Worm (Caenorhabditis elegans): ENCODE results near the gene fbxl-2.
A peak's percentile ranks its signal among the peaks of the same experiment; 100 is the strongest.

fbxl-2 gene

DNA sequence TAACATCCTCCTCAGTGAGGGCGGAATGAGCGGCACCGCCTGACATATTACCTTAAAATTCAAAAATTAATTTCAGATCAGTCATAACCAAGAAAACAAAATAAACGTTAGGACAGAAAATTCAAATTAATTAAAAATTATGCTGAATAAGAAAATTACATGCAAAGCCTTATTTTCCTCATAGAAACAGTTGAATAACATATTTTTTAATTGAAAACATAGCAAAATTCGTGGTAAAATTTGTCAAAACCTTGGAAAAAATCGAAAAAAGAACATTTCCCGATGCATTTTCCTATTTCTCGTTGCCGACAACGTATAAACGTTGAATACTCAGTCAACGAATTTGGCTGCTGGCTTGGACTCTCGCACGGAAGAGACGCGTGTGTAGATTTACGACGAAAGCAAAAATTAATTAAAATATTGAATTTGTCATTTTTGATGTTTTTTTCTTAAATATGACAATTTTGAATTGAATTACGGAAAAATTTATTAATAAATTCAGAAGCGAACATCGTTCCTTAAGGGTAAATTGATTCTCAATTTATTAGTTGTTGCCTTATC is 3.0 kb upstream of the fbxl-2 start, which contains the start of the genes rps-0 and rbg-3 (continued):
- peak; percentile 49 for TF ChIP-seq K12H6.12 (tag; optimal IDR thresholded peaks at IDR 0.05)
- peak; percentile 57; the same call in 1 of the 2 replicates for TF ChIP-seq Y67H2A.10 (GFP tag; conservative IDR thresholded peaks at IDR 0.05)
- peak; percentile 91 for TF ChIP-seq snpc-3.4 (tag; optimal IDR thresholded peaks at IDR 0.05)
- 0 out of 2 replicates have a peak, but pooled peaks have one; percentile 36 for TF ChIP-seq madf-3 (GFP tag; IDR thresholded peaks at IDR 0.05)

DNA sequence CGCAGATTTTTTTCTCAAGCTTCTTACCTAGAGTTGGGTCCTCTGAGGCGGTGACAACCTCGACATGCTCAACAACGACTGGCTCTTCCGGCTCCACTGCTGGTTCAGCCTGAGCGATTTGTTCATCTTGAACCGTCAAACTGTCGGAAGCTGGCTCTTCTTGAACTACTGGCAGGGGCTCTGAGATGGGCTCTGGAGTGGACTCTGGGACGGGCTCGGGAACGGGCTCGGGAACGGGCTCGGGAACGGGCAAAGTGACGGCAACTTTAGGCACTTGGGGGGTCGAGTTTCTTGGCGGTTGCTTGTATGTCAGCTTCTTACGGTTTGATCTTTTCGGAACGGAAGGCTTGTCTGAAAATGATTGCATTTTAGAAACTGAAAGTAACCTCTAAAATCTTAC is 5.8 kb downstream of the fbxl-2 start:
- TF ChIP-seq zfh-2 (GFP tag; conservative IDR thresholded peaks at IDR 0.05) (peak; percentile 81), F57C9.4 (tag; optimal IDR thresholded peaks at IDR 0.05) (no peak), ceh-79 (tag; optimal IDR thresholded peaks at IDR 0.05) (no peak), egrh-3 (GFP tag; IDR thresholded peaks at IDR 0.05) (peak; percentile 41; the same call in 1 of the 2 replicates), snpc-1.1 (tag; optimal IDR thresholded peaks at IDR 0.05; ENCODE audit: insufficient read depth) (no peak), madf-6 (GFP tag; IDR thresholded peaks at IDR 0.05) (no peak), zim-3 (tag; optimal IDR thresholded peaks at IDR 0.05) (no peak)

DNA sequence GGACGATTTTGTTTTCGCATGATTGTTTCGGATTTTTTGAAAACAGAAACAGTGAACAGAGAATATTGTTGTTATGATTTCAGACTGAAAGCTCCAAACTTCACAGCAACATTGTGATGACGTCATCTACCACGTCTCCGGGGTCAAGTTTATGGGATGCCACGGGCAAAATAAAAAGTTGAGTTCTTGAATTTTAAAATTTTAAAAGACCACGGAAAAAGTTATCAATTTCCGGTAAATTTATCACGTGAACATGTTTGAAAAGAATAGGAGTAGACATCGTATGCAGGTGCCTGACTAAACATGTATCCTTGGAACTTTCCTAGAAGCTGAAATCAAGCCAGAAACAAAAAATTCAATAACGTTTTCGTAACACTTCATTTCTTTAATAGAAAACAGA is 6.4 kb downstream of the fbxl-2 start, which contains the start of gene B0393.4:
B0393.4 (minus strand) TSS at position 101 of the 400 bp plus-strand sequence.
- no peak for TF ChIP-seq Y67H2A.10 (GFP tag; conservative IDR thresholded peaks at IDR 0.05)
- TF ChIP-seq nhr-179 (tag; optimal IDR thresholded peaks at IDR 0.05): no peak
- TF ChIP-seq xnd-1 (tag; optimal IDR thresholded peaks at IDR 0.05): no peak
- no peak for TF ChIP-seq F39B2.1 (GFP tag; IDR thresholded peaks at IDR 0.05)
- no peak for TF ChIP-seq ztf-26 (tag; optimal IDR thresholded peaks at IDR 0.05)
- TF ChIP-seq mel-28 (tag; optimal IDR thresholded peaks at IDR 0.05; ENCODE audit: borderline replicate concordance): no peak
- no peak for TF ChIP-seq F23B12.7 (tag; optimal IDR thresholded peaks at IDR 0.05; ENCODE audit: insufficient read depth)
- TF ChIP-seq lsy-27 (tag; optimal IDR thresholded peaks at IDR 0.05; ENCODE audit: borderline replicate concordance, insufficient read depth): no peak
- TF ChIP-seq F57A8.1 (GFP tag; optimal IDR thresholded peaks at IDR 0.05): no peak
- no peak for TF ChIP-seq ceh-100 (GFP tag; IDR thresholded peaks at IDR 0.05)
- TF ChIP-seq lin-35 (GFP tag; optimal IDR thresholded peaks at IDR 0.05): no peak
- TF ChIP-seq ets-4 (GFP tag; optimal IDR thresholded peaks at IDR 0.05): no peak
- TF ChIP-seq F55B11.4 (tag; optimal IDR thresholded peaks at IDR 0.05; ENCODE audit: borderline replicate concordance, insufficient read depth): no peak
- no peak for TF ChIP-seq nfya-2 (GFP tag; IDR thresholded peaks at IDR 0.05)
- TF ChIP-seq ztf-22 (GFP tag; optimal IDR thresholded peaks at IDR 0.05): no peak
- no peak for TF ChIP-seq tbp1 (GFP tag; optimal IDR thresholded peaks at IDR 0.05)
- TF ChIP-seq mcd-1 (GFP tag; IDR thresholded peaks at IDR 0.05): no peak
- TF ChIP-seq madf-10 (tag; optimal IDR thresholded peaks at IDR 0.05): no peak
- TF ChIP-seq mxl-1 (tag; optimal IDR thresholded peaks at IDR 0.05): no peak
- no peak for TF ChIP-seq lin-40 (tag; optimal IDR thresholded peaks at IDR 0.05)

DNA sequence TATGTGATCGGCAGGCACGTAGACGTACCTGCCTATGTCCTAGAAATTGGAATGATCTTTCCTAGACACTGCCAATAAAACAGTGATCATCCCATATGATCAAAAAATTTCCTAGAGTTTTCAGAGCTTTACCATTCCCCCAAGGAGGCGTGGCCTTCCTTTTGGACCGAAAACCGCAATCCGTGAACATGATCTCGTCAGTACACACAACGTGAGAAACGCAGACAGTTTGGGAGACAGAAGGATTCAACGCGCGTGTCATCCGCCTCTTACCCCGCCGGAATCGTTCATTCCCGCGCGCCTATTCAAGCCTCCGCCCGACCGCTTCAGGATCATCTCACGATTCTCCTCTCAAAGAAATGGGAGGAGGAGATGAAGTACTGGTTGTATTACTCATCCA is 8.4 kb downstream of the fbxl-2 start, which contains the start of gene B0393.5:
B0393.5 (plus strand) TSS at position 301 of the 400 bp plus-strand sequence.
- no peak for TF ChIP-seq ekl-4 (GFP tag; IDR thresholded peaks at IDR 0.05)
- TF ChIP-seq ccch-3 (GFP tag; optimal IDR thresholded peaks at IDR 0.05): no peak
- TF ChIP-seq bed-1 (GFP tag; IDR thresholded peaks at IDR 0.05): no peak
- TF ChIP-seq aptf-3 (GFP tag; IDR thresholded peaks at IDR 0.05): no peak
- TF ChIP-seq F49E8.2 (tag; optimal IDR thresholded peaks at IDR 0.05; ENCODE audit: insufficient read depth): no peak
- TF ChIP-seq B0336.3 (GFP tag; IDR thresholded peaks at IDR 0.05): no peak
- TF ChIP-seq snpc-1.1 (tag; optimal IDR thresholded peaks at IDR 0.05; ENCODE audit: insufficient read depth): no peak
- TF ChIP-seq ztf-25 (GFP tag; IDR thresholded peaks at IDR 0.05): no peak
- no peak for TF ChIP-seq dox-1 (GFP tag; IDR thresholded peaks at IDR 0.05)
- no peak for TF ChIP-seq ztf-22 (GFP tag; optimal IDR thresholded peaks at IDR 0.05)
- TF ChIP-seq die-1 (tag; optimal IDR thresholded peaks at IDR 0.05): no peak
- no peak for TF ChIP-seq Y53G8AR.9 (GFP tag; conservative IDR thresholded peaks at IDR 0.05)
